Fruit fly (Drosophila melanogaster) whole organism, embryonic: ENCODE results near the gene aop.

Experiments
- Atf3 ChIP-seq: fragments of 200-800 bp; sonication (Bioruptor generic); optimal IDR thresholded peaks from 3 replicates; lab custom pipeline; 2016; ENCODE audit warnings: missing biosample characterization, missing genetic modification characterization
- Awh ChIP-seq: fragments of 200-800 bp; sonication (Bioruptor generic); IDR thresholded peaks from 2 replicates; pipeline ENCODE4, ENCODE4 v1.3.6; 2022; ENCODE audit warnings: missing biosample characterization, missing genetic modification characterization
- CG10654 ChIP-seq: fragments of 200-800 bp; sonication (Bioruptor generic); optimal IDR thresholded peaks from 2 replicates; lab custom pipeline; 2016; ENCODE audit warnings: missing biosample characterization, missing genetic modification characterization
- CG11085 ChIP-seq: fragments of 200-800 bp; sonication (Bioruptor generic); IDR thresholded peaks from 2 replicates; pipeline ENCODE4 v1.3.6; 2022; ENCODE audit warnings: missing biosample characterization, missing genetic modification characterization
- CG12942 ChIP-seq: fragments of 200-800 bp; sonication (Bioruptor generic); optimal IDR thresholded peaks from 3 replicates; lab custom pipeline; 2016; ENCODE audit warnings: missing biosample characterization, missing genetic modification characterization
- CG14710 ChIP-seq: fragments of 200-800 bp; sonication (Bioruptor generic); optimal IDR thresholded peaks from 3 replicates; lab custom pipeline; 2019; ENCODE audit warnings: missing biosample characterization, mild to moderate bottlenecking, missing genetic modification characterization, moderate library complexity
- CG14965 ChIP-seq: fragments of 200-800 bp; sonication (Bioruptor generic); optimal IDR thresholded peaks from 2 replicates; lab custom pipeline; 2016; ENCODE audit warnings: missing biosample characterization, missing genetic modification characterization, borderline replicate concordance
- CG2712 ChIP-seq: fragments of 200-800 bp; optimal IDR thresholded peaks from 3 replicates; lab custom pipeline; 2019; ENCODE audit warnings: missing biosample characterization, mild to moderate bottlenecking, missing genetic modification characterization, moderate library complexity
- CG30020 ChIP-seq: fragments of 200-800 bp; optimal IDR thresholded peaks from 2 replicates; lab custom pipeline; 2019; ENCODE audit warnings: missing biosample characterization, mild to moderate bottlenecking, missing genetic modification characterization, moderate library complexity
- CG31224 ChIP-seq: fragments of 200-800 bp; sonication (Bioruptor generic); IDR thresholded peaks from 2 replicates; pipeline ENCODE4 v1.3.6; 2022; ENCODE audit warnings: missing biosample characterization, missing genetic modification characterization
- CG31388 ChIP-seq: fragments of 200-800 bp; sonication (Bioruptor generic); optimal IDR thresholded peaks from 2 replicates; lab custom pipeline; 2016; ENCODE audit warnings: missing biosample characterization, missing genetic modification characterization
- CG4404 ChIP-seq: fragments of 200-800 bp; sonication (Bioruptor generic); IDR thresholded peaks from 2 replicates; pipeline ENCODE4 v1.3.6; 2022; ENCODE audit warnings: missing biosample characterization, missing genetic modification characterization
- CG4820 ChIP-seq: fragments of 200-800 bp; sonication (Bioruptor generic); optimal IDR thresholded peaks from 3 replicates; lab custom pipeline; 2016; ENCODE audit warnings: missing biosample characterization, missing genetic modification characterization
- CG5953 ChIP-seq: fragments of 200-800 bp; sonication (Bioruptor generic); IDR thresholded peaks from 2 replicates; pipeline ENCODE4 v1.3.6; 2022; ENCODE audit warnings: missing biosample characterization, missing genetic modification characterization
- CG6689 ChIP-seq: fragments of 200-800 bp; sonication (Bioruptor generic); IDR thresholded peaks from 2 replicates; pipeline ENCODE4 v1.3.6; 2022; ENCODE audit warnings: missing biosample characterization, missing genetic modification characterization
- CG6791 ChIP-seq: fragments of 200-800 bp; sonication (Bioruptor generic); IDR thresholded peaks from 3 replicates; pipeline ENCODE4 v1.3.6; 2022; ENCODE audit warnings: missing biosample characterization, missing genetic modification characterization; ENCODE audit not compliant: partially characterized antibody
- CG7372 ChIP-seq: fragments of 200-800 bp; sonication (Bioruptor generic); IDR thresholded peaks from 2 replicates; pipeline ENCODE4 v1.3.6; 2022; ENCODE audit warnings: missing biosample characterization, missing genetic modification characterization
- CG9797 ChIP-seq: fragments of 200-800 bp; sonication (Bioruptor generic); optimal IDR thresholded peaks from 3 replicates; lab custom pipeline; 2018; ENCODE audit warnings: missing biosample characterization, mild to moderate bottlenecking, missing genetic modification characterization
- CHES-1-like ChIP-seq: fragments of 200-800 bp; sonication (Bioruptor generic); optimal IDR thresholded peaks from 2 replicates; lab custom pipeline; 2016; ENCODE audit warnings: missing biosample characterization, missing genetic modification characterization
- Dref ChIP-seq: fragments of 200-800 bp; sonication (Bioruptor generic); IDR thresholded peaks from 2 replicates; pipeline ENCODE4 v1.3.6; 2022; ENCODE audit warnings: missing biosample characterization, missing genetic modification characterization
- HLH54F ChIP-seq: fragments of 200-800 bp; sonication (Bioruptor generic); optimal IDR thresholded peaks from 3 replicates; lab custom pipeline; 2016; ENCODE audit warnings: missing biosample characterization, missing genetic modification characterization
- Hr39 ChIP-seq: fragments of >200 bp; optimal IDR thresholded peaks from 2 replicates; lab custom pipeline; 2017
- Lim3 ChIP-seq: fragments of 200-800 bp; sonication (Bioruptor generic); IDR thresholded peaks from 2 replicates; pipeline ENCODE4 v1.3.6; 2022; ENCODE audit warnings: missing biosample characterization, missing genetic modification characterization
- Nf-YA ChIP-seq: fragments of 200-800 bp; sonication (Bioruptor generic); IDR thresholded peaks from 2 replicates; pipeline ENCODE4 v1.3.6; 2022; ENCODE audit warnings: missing biosample characterization, missing genetic modification characterization
- Optix ChIP-seq: fragments of 200-800 bp; sonication (Bioruptor generic); IDR thresholded peaks from 3 replicates; pipeline ENCODE4 v1.3.6; 2022; ENCODE audit warnings: missing biosample characterization, missing genetic modification characterization
- PHDP ChIP-seq: fragments of 200-800 bp; sonication (Bioruptor generic); optimal IDR thresholded peaks from 3 replicates; lab custom pipeline; 2018; ENCODE audit warnings: missing biosample characterization, mild to moderate bottlenecking, missing genetic modification characterization, moderate library complexity
- Rfx ChIP-seq: fragments of 200-800 bp; sonication (Bioruptor generic); IDR thresholded peaks from 2 replicates; pipeline ENCODE4 v1.3.6; 2022; ENCODE audit warnings: missing biosample characterization, missing genetic modification characterization
- Scr ChIP-seq: fragments of 200-800 bp; sonication (Bioruptor generic); IDR thresholded peaks from 2 replicates; pipeline ENCODE4 v1.3.6; 2022; ENCODE audit warnings: missing biosample characterization, missing genetic modification characterization; ENCODE audit not compliant: partially characterized antibody
- Sox102F ChIP-seq: fragments of 200-800 bp; sonication (Bioruptor generic); optimal IDR thresholded peaks from 2 replicates; lab custom pipeline; 2018; ENCODE audit warnings: missing biosample characterization, mild to moderate bottlenecking, missing genetic modification characterization, moderate library complexity
- Vsx1 ChIP-seq: fragments of 200-800 bp; sonication (Bioruptor generic); optimal IDR thresholded peaks from 2 replicates; lab custom pipeline; 2017; ENCODE audit warnings: missing biosample characterization, mild to moderate bottlenecking, missing genetic modification characterization, missing genetic modification reagents
- chinmo ChIP-seq: fragments of 200-800 bp; sonication (Bioruptor generic); IDR thresholded peaks from 4 replicates; pipeline ENCODE4 v1.3.6; 2022; ENCODE audit warnings: missing biosample characterization, missing genetic modification characterization; ENCODE audit not compliant: partially characterized antibody
- crol ChIP-seq: fragments of 200-800 bp; sonication (Bioruptor generic); IDR thresholded peaks from 2 replicates; pipeline ENCODE4 v1.3.6; 2022; ENCODE audit warnings: missing biosample characterization, missing genetic modification characterization
- crp ChIP-seq, 2 experiments: fragments of 200-800 bp; sonication (Bioruptor generic); optimal IDR thresholded peaks; 2 replicates in 1 of 2; 3 replicates in 1 of 2; lab custom pipeline; 2017; ENCODE audit warnings: missing biosample characterization in 2 of 2, missing genetic modification characterization in 2 of 2, mild to moderate bottlenecking in 1 of 2, moderate library complexity in 1 of 2
- cwo ChIP-seq: fragments of 200-800 bp; sonication (Bioruptor generic); optimal IDR thresholded peaks from 3 replicates; lab custom pipeline; 2017; ENCODE audit warnings: missing biosample characterization, missing genetic modification characterization, mild to moderate bottlenecking, moderate library complexity, missing genetic modification reagents
- dpn ChIP-seq, 2 experiments: fragments of 200-800 bp; sonication (Bioruptor generic); optimal IDR thresholded peaks; 3 replicates each; lab custom pipeline; 2016; ENCODE audit warnings: missing biosample characterization in 2 of 2, missing genetic modification characterization in 2 of 2
- en ChIP-seq: fragments of 200-800 bp; sonication (Bioruptor generic); optimal IDR thresholded peaks from 2 replicates; lab custom pipeline; 2016; ENCODE audit warnings: missing biosample characterization, missing genetic modification characterization
- gce ChIP-seq: fragments of 200-800 bp; sonication (Bioruptor generic); IDR thresholded peaks from 3 replicates; pipeline ENCODE4 v1.3.6; 2022; ENCODE audit warnings: missing biosample characterization, missing genetic modification characterization
- gem ChIP-seq: fragments of 200-800 bp; sonication (Bioruptor generic); optimal IDR thresholded peaks from 2 replicates; lab custom pipeline; 2019; ENCODE audit warnings: missing biosample characterization, mild to moderate bottlenecking, missing genetic modification characterization, moderate library complexity
- gsb ChIP-seq: fragments of 200-800 bp; sonication (Bioruptor generic); IDR thresholded peaks from 2 replicates; pipeline ENCODE4 v1.3.6; 2022; ENCODE audit warnings: missing biosample characterization, missing genetic modification characterization
- gt ChIP-seq: fragments of 200-800 bp; sonication (Bioruptor generic); IDR thresholded peaks from 2 replicates; pipeline ENCODE4 v1.3.6; 2022; ENCODE audit warnings: missing biosample characterization, missing genetic modification characterization
- kay ChIP-seq: fragments of 200-800 bp; sonication (Bioruptor generic); optimal IDR thresholded peaks from 2 replicates; lab custom pipeline; 2016; ENCODE audit warnings: missing biosample characterization, missing genetic modification characterization
- maf-S ChIP-seq: fragments of 200-800 bp; sonication (Bioruptor generic); optimal IDR thresholded peaks from 2 replicates; lab custom pipeline; 2016; ENCODE audit warnings: missing biosample characterization, missing genetic modification characterization
- org-1 ChIP-seq: fragments of 200-800 bp; sonication (Bioruptor generic); optimal IDR thresholded peaks from 2 replicates; lab custom pipeline; 2017; ENCODE audit warnings: missing biosample characterization, missing genetic modification characterization
- pan ChIP-seq, 4 experiments: fragments of >200 bp in 3 of 4; fragments of 200-800 bp in 1 of 4; sonication (Bioruptor generic) in 1 of 4; optimal IDR thresholded peaks in 3 of 4; IDR thresholded peaks in 1 of 4; 2 replicates each; pipeline versions ENCODE4 v1.3.6 to Lab custom; 2017 to 2022; ENCODE audit warnings: missing biosample characterization in 2 of 4, missing genetic modification characterization in 2 of 4, mixed read lengths in 1 of 4
- pita ChIP-seq: fragments of 200-800 bp; sonication (Bioruptor generic); optimal IDR thresholded peaks from 2 replicates; lab custom pipeline; 2017; ENCODE audit warnings: missing biosample characterization, mild to moderate bottlenecking, missing genetic modification characterization
- pros ChIP-seq: fragments of 200-800 bp; sonication (Bioruptor generic); optimal IDR thresholded peaks from 3 replicates; lab custom pipeline; 2019; ENCODE audit warnings: missing biosample characterization, mild to moderate bottlenecking, missing genetic modification characterization, moderate library complexity
- schlank ChIP-seq: fragments of 200-800 bp; sonication (Bioruptor generic); optimal IDR thresholded peaks from 2 replicates; lab custom pipeline; 2018; ENCODE audit warnings: missing biosample characterization, mild to moderate bottlenecking, missing genetic modification characterization
- trem ChIP-seq: fragments of 200-800 bp; optimal IDR thresholded peaks from 3 replicates; lab custom pipeline; 2019; ENCODE audit warnings: missing biosample characterization, mild to moderate bottlenecking, missing genetic modification characterization, moderate library complexity
- vfl ChIP-seq: fragments of 200-800 bp; sonication (Bioruptor generic); optimal IDR thresholded peaks from 2 replicates; lab custom pipeline; 2016; ENCODE audit warnings: missing biosample characterization, missing genetic modification characterization

The aop gene

dm6 chr2L:2198613-2199432 is 20.3 kb upstream of the aop start (continued):
- TF ChIP-seq Vsx1 (GFP tag; lab: Kevin White, UChicago): peak; percentile 57
- TF ChIP-seq crol (GFP tag; lab: Robert Waterston, UW): no peak
- TF ChIP-seq schlank (tag; lab: Kevin White, UChicago): peak; percentile 31
- no peak for TF ChIP-seq CG6791 (GFP tag; lab: Robert Waterston, UW)
- peak; percentile 86 to 91 for TF ChIP-seq dpn (GFP tag; optimal IDR thresholded peaks at IDR 0.05; lab: Kevin White, UChicago)
- TF ChIP-seq kay: peak; percentile 83
- TF ChIP-seq CG5953: no peak
- TF ChIP-seq CG4820 (GFP tag; lab: Kevin White, UChicago): peak; percentile 90
- no peak for TF ChIP-seq pan (optimal IDR thresholded peaks at IDR 0.05; lab: Kevin White, UChicago)
- no peak for TF ChIP-seq pan (GFP tag; optimal IDR thresholded peaks at IDR 0.05 in 1 of 2, IDR thresholded peaks at IDR 0.05 in 1 of 2)
- TF ChIP-seq CG31388 (GFP tag; lab: Kevin White, UChicago): peak; percentile 56
- TF ChIP-seq gt (GFP tag; lab: Robert Waterston, UW): no peak
- no peak for TF ChIP-seq Scr (GFP tag; lab: Robert Waterston, UW)
- peak; percentile 89 for TF ChIP-seq Sox102F (GFP tag; lab: Kevin White, UChicago)
- no peak for TF ChIP-seq gsb (GFP tag; lab: Robert Waterston, UW)
- peak; percentile 90 for TF ChIP-seq cwo (GFP tag; lab: Kevin White, UChicago)
- peak; percentile 94 for TF ChIP-seq gem (tag; lab: Kevin White, UChicago)
- TF ChIP-seq CG14710 (tag; lab: Kevin White, UChicago): peak; percentile 82
- TF ChIP-seq trem (tag; lab: Kevin White, UChicago): peak; percentile 65
- TF ChIP-seq PHDP (tag; lab: Kevin White, UChicago): peak; percentile 90
- peak; percentile 81 for TF ChIP-seq CG12942 (GFP tag; lab: Kevin White, UChicago)
- no peak for TF ChIP-seq CG7372
- no peak for TF ChIP-seq chinmo (GFP tag; lab: Robert Waterston, UW)
- no peak for TF ChIP-seq Optix
- no peak for TF ChIP-seq Rfx (GFP tag; lab: Robert Waterston, UW)
- no peak for TF ChIP-seq CG14965
- no peak for TF ChIP-seq Nf-YA (GFP tag; lab: Robert Waterston, UW)
- peak; percentile 42 for TF ChIP-seq pros (GFP tag; lab: Kevin White, UChicago)
- peak; percentile 26 for TF ChIP-seq CG30020 (tag; lab: Kevin White, UChicago)
- TF ChIP-seq vfl (GFP tag; lab: Kevin White, UChicago): peak; percentile 72
- no peak for TF ChIP-seq pita (GFP tag; lab: Kevin White, UChicago)
- TF ChIP-seq org-1 (GFP tag; lab: Kevin White, UChicago): peak; percentile 86
- TF ChIP-seq CG2712 (tag; lab: Kevin White, UChicago): peak; percentile 91
- no peak for TF ChIP-seq Awh (GFP tag; lab: Robert Waterston, UW)
- TF ChIP-seq CG11085 (GFP tag; lab: Robert Waterston, UW): no peak
- TF ChIP-seq CG9797 (GFP tag; lab: Kevin White, UChicago): peak; percentile 22
- TF ChIP-seq gce (GFP tag; lab: Robert Waterston, UW): no peak
- no peak for TF ChIP-seq CG4404 (GFP tag; lab: Robert Waterston, UW)
- no peak for TF ChIP-seq Lim3 (GFP tag; lab: Robert Waterston, UW)
- TF ChIP-seq HLH54F (GFP tag; lab: Kevin White, UChicago): peak; percentile 78
- TF ChIP-seq crp (GFP tag; optimal IDR thresholded peaks at IDR 0.05; lab: Kevin White, UChicago): peak in 1 of 2 experiments; percentile 29
- TF ChIP-seq CHES-1-like (GFP tag; lab: Kevin White, UChicago): peak; percentile 80
- peak; percentile 82 for TF ChIP-seq maf-S (GFP tag; lab: Kevin White, UChicago)
- no peak for TF ChIP-seq CG31224
- peak; percentile 82 for TF ChIP-seq en (GFP tag; lab: Kevin White, UChicago)
- TF ChIP-seq Dref (GFP tag; lab: Robert Waterston, UW): no peak
- TF ChIP-seq Atf3 (GFP tag; lab: Kevin White, UChicago): peak; percentile 87
- TF ChIP-seq CG6689 (GFP tag; lab: Robert Waterston, UW): no peak
- TF ChIP-seq Hr39 (lab: Kevin White, UChicago): no peak
- TF ChIP-seq CG10654 (GFP tag; lab: Kevin White, UChicago): peak; percentile 81
